Worm (Caenorhabditis elegans) whole organism, late embryonic: ENCODE data around the gene B0244.10.

ENCODE experiments used
- ahr-1 ChIP-seq: sonication (generic microtip); optimal IDR thresholded peaks from 2 replicates; lab custom pipeline; 2016; ENCODE audit warnings: missing genetic modification characterization, missing compliant biosample characterization
- ama-1 ChIP-seq: fragments of 150-350 bp; optimal IDR thresholded peaks from 2 replicates; lab custom pipeline; 2014
- lim-6 ChIP-seq: sonication (generic microtip); optimal IDR thresholded peaks from 2 replicates; lab custom pipeline; 2016; ENCODE audit warnings: missing genetic modification characterization, missing compliant biosample characterization
- ref-2 ChIP-seq: sonication (generic microtip); optimal IDR thresholded peaks from 2 replicates; lab custom pipeline; 2016; ENCODE audit warnings: missing genetic modification characterization, missing compliant biosample characterization
- tbx-2 ChIP-seq: sonication (generic microtip); optimal IDR thresholded peaks from 2 replicates; lab custom pipeline; 2016; ENCODE audit warnings: missing genetic modification characterization, missing compliant biosample characterization
- unc-42 ChIP-seq: sonication (generic microtip); optimal IDR thresholded peaks from 2 replicates; lab custom pipeline; 2016; ENCODE audit warnings: missing genotype, missing genetic modification characterization, missing compliant biosample characterization

- TF ChIP-seq lim-6 (no peak), unc-42 (tag; lab: Kevin White, UChicago) (no peak), ref-2 (tag; lab: Kevin White, UChicago) (no peak), tbx-2 (tag; lab: Kevin White, UChicago) (no peak), ahr-1 (tag; lab: Kevin White, UChicago) (no peak), ama-1 (no peak)
These were observed 9.6 kb downstream of the B0244.10 start, which contains the start of gene B0244.5 for ce11 chrIII:5744579-5744978.
